Fruit fly (Drosophila melanogaster) whole organism, embryonic: ENCODE results near the gene slmb.

Experiments used
- Antp ChIP-seq: fragments of 200-800 bp; sonication (Bioruptor generic); optimal IDR thresholded peaks from 3 replicates; lab custom pipeline; 2016; ENCODE audit warnings: missing biosample characterization, missing genetic modification characterization
- Awh ChIP-seq: fragments of 200-800 bp; sonication (Bioruptor generic); IDR thresholded peaks from 2 replicates; pipeline ENCODE4, ENCODE4 v1.3.6; 2022; ENCODE audit warnings: missing biosample characterization, missing genetic modification characterization
- C15 ChIP-seq: fragments of 200-800 bp; sonication (Bioruptor generic); IDR thresholded peaks from 3 replicates; pipeline ENCODE4 v1.3.6; 2022; ENCODE audit warnings: missing biosample characterization, missing genetic modification characterization
- CG1024 ChIP-seq: fragments of 200-800 bp; sonication (Bioruptor generic); IDR thresholded peaks from 2 replicates; pipeline ENCODE4 v1.3.6; 2022; ENCODE audit warnings: missing biosample characterization, missing genetic modification characterization
- CG11085 ChIP-seq: fragments of 200-800 bp; sonication (Bioruptor generic); IDR thresholded peaks from 2 replicates; pipeline ENCODE4 v1.3.6; 2022; ENCODE audit warnings: missing biosample characterization, missing genetic modification characterization
- CG11723 ChIP-seq: fragments of 200-800 bp; sonication (Bioruptor generic); optimal IDR thresholded peaks from 2 replicates; lab custom pipeline; 2017; ENCODE audit warnings: missing biosample characterization, mild to moderate bottlenecking, missing genetic modification characterization
- CG12071 ChIP-seq: fragments of 200-800 bp; sonication (Bioruptor generic); optimal IDR thresholded peaks from 3 replicates; lab custom pipeline; 2018; ENCODE audit warnings: missing biosample characterization, mild to moderate bottlenecking, missing genetic modification characterization
- CG13624 ChIP-seq: fragments of 200-800 bp; sonication (Bioruptor generic); optimal IDR thresholded peaks from 2 replicates; lab custom pipeline; 2016; ENCODE audit warnings: missing biosample characterization, missing genetic modification characterization
- CG14014 ChIP-seq: fragments of 200-800 bp; sonication (Bioruptor generic); IDR thresholded peaks from 2 replicates; pipeline ENCODE4 v1.3.6; 2022; ENCODE audit warnings: missing biosample characterization, missing genetic modification characterization
- CG1529 ChIP-seq: fragments of 200-800 bp; sonication (Bioruptor generic); optimal IDR thresholded peaks from 3 replicates; lab custom pipeline; 2018; ENCODE audit warnings: missing biosample characterization, missing genetic modification characterization
- CG15601 ChIP-seq: fragments of 200-800 bp; sonication (Bioruptor generic); optimal IDR thresholded peaks from 3 replicates; lab custom pipeline; 2019; ENCODE audit warnings: missing biosample characterization, mild to moderate bottlenecking, missing genetic modification characterization, moderate library complexity
- CG17912 ChIP-seq: fragments of 200-800 bp; sonication (Bioruptor generic); optimal IDR thresholded peaks from 2 replicates; lab custom pipeline; 2018; ENCODE audit warnings: missing biosample characterization, mild to moderate bottlenecking, missing genetic modification characterization
- CG18011 ChIP-seq: fragments of 200-800 bp; sonication (Bioruptor generic); optimal IDR thresholded peaks from 2 replicates; lab custom pipeline; 2017; ENCODE audit warnings: missing biosample characterization, missing genetic modification characterization, mild to moderate bottlenecking, moderate library complexity, missing genotype
- CG30403 ChIP-seq: fragments of 200-800 bp; sonication (Bioruptor generic); optimal IDR thresholded peaks from 3 replicates; lab custom pipeline; 2016; ENCODE audit warnings: missing biosample characterization, missing genetic modification characterization
- CG32532 ChIP-seq: fragments of 200-800 bp; sonication (Bioruptor generic); IDR thresholded peaks from 2 replicates; pipeline ENCODE4 v1.3.6; 2022; ENCODE audit warnings: missing biosample characterization, missing genetic modification characterization
- CG32767 ChIP-seq: fragments of 200-800 bp; sonication (Bioruptor generic); IDR thresholded peaks from 2 replicates; pipeline ENCODE4 v1.3.6; 2022; ENCODE audit warnings: missing biosample characterization, missing genetic modification characterization
- CG33213 ChIP-seq: fragments of 200-800 bp; sonication (Bioruptor generic); optimal IDR thresholded peaks from 3 replicates; lab custom pipeline; 2016; ENCODE audit warnings: missing biosample characterization, missing genetic modification characterization
- CG5953 ChIP-seq: fragments of 200-800 bp; sonication (Bioruptor generic); IDR thresholded peaks from 2 replicates; pipeline ENCODE4 v1.3.6; 2022; ENCODE audit warnings: missing biosample characterization, missing genetic modification characterization
- CG6765 ChIP-seq: fragments of 200-800 bp; sonication (Bioruptor generic); optimal IDR thresholded peaks from 3 replicates; lab custom pipeline; 2017; ENCODE audit warnings: missing biosample characterization, mild to moderate bottlenecking, missing genetic modification characterization
- CG7745 ChIP-seq: fragments of 200-800 bp; sonication (Bioruptor generic); optimal IDR thresholded peaks from 2 replicates; lab custom pipeline; 2018; ENCODE audit warnings: missing biosample characterization, mild to moderate bottlenecking, missing genetic modification characterization, moderate library complexity
- CG8765 ChIP-seq: fragments of 200-800 bp; sonication (Bioruptor generic); IDR thresholded peaks from 2 replicates; pipeline ENCODE4 v1.3.6; 2022; ENCODE audit warnings: missing biosample characterization, missing genetic modification characterization
- CG9932 ChIP-seq: fragments of 200-800 bp; sonication (Bioruptor generic); IDR thresholded peaks from 2 replicates; pipeline ENCODE4 v1.3.6; 2022; ENCODE audit warnings: missing biosample characterization, missing genetic modification characterization
- Camta ChIP-seq: fragments of 200-800 bp; sonication (Bioruptor generic); optimal IDR thresholded peaks from 2 replicates; lab custom pipeline; 2016; ENCODE audit warnings: missing biosample characterization, missing genetic modification characterization
- Doc3 ChIP-seq: fragments of 200-800 bp; sonication (Bioruptor generic); IDR thresholded peaks from 3 replicates; pipeline ENCODE4 v1.3.6; 2022; ENCODE audit warnings: missing biosample characterization, missing genetic modification characterization; ENCODE audit not compliant: partially characterized antibody
- Eip74EF ChIP-seq, 2 experiments: fragments of 200-800 bp in 1 of 2; fragments of >200 bp in 1 of 2; sonication (Bioruptor generic) in 1 of 2; optimal IDR thresholded peaks; 2 replicates each; lab custom pipeline; 2017 to 2019; ENCODE audit warnings: missing biosample characterization in 2 of 2, missing genetic modification characterization in 2 of 2, mild to moderate bottlenecking in 1 of 2, moderate library complexity in 1 of 2
- Hsf ChIP-seq: fragments of 200-800 bp; sonication (Bioruptor generic); optimal IDR thresholded peaks from 3 replicates; lab custom pipeline; 2016; ENCODE audit warnings: missing biosample characterization, missing genetic modification characterization
- MBD-R2 ChIP-seq: fragments of 200-800 bp; sonication (Bioruptor generic); IDR thresholded peaks from 2 replicates; pipeline ENCODE4 v1.3.6; 2022; ENCODE audit warnings: missing biosample characterization, missing genetic modification characterization
- NK7.1 ChIP-seq: fragments of 200-800 bp; sonication (Bioruptor generic); optimal IDR thresholded peaks from 3 replicates; lab custom pipeline; 2016; ENCODE audit warnings: missing biosample characterization, missing genetic modification characterization
- Oli ChIP-seq: fragments of 200-800 bp; sonication (Bioruptor generic); optimal IDR thresholded peaks from 2 replicates; lab custom pipeline; 2018; ENCODE audit warnings: missing biosample characterization, mild to moderate bottlenecking, missing genetic modification characterization, moderate library complexity
- Scr ChIP-seq: fragments of 200-800 bp; sonication (Bioruptor generic); IDR thresholded peaks from 2 replicates; pipeline ENCODE4 v1.3.6; 2022; ENCODE audit warnings: missing biosample characterization, missing genetic modification characterization; ENCODE audit not compliant: partially characterized antibody
- Trl ChIP-seq, 3 experiments: fragments of >200 bp in 2 of 3; fragments of 200-800 bp in 1 of 3; sonication (Bioruptor generic) in 1 of 3; optimal IDR thresholded peaks; 2 replicates in 1 of 3; 3 replicates in 2 of 3; lab custom pipeline; 2016 to 2017; ENCODE audit warnings: missing biosample characterization in 1 of 3, missing genetic modification characterization in 1 of 3
- ab ChIP-seq: fragments of 200-800 bp; sonication (Bioruptor generic); optimal IDR thresholded peaks from 2 replicates; lab custom pipeline; 2016; ENCODE audit warnings: missing biosample characterization, missing genetic modification characterization
- ara ChIP-seq: fragments of 200-800 bp; sonication (Bioruptor generic); IDR thresholded peaks from 2 replicates; pipeline ENCODE4 v1.3.6; 2022; ENCODE audit warnings: missing biosample characterization, missing genetic modification characterization
- corto ChIP-seq: fragments of 200-800 bp; sonication (Bioruptor generic); optimal IDR thresholded peaks from 2 replicates; lab custom pipeline; 2016; ENCODE audit warnings: missing biosample characterization, mild to moderate bottlenecking, missing genetic modification characterization, moderate library complexity
- dmrt99B ChIP-seq: fragments of 200-800 bp; sonication (Bioruptor generic); optimal IDR thresholded peaks from 2 replicates; lab custom pipeline; 2018; ENCODE audit warnings: missing biosample characterization, mild to moderate bottlenecking, missing genetic modification characterization, moderate library complexity
- exex ChIP-seq: fragments of 200-800 bp; sonication (Bioruptor generic); optimal IDR thresholded peaks from 4 replicates; lab custom pipeline; 2018; ENCODE audit warnings: missing biosample characterization, mild to moderate bottlenecking, missing genetic modification characterization, moderate library complexity
- fd3F ChIP-seq: fragments of 200-800 bp; sonication (Bioruptor generic); optimal IDR thresholded peaks from 2 replicates; lab custom pipeline; 2018; ENCODE audit warnings: missing biosample characterization, mild to moderate bottlenecking, missing genetic modification characterization, moderate library complexity
- hbn ChIP-seq: fragments of 200-800 bp; sonication (Bioruptor generic); IDR thresholded peaks from 2 replicates; pipeline ENCODE4 v1.3.6; 2022; ENCODE audit warnings: missing biosample characterization, missing genetic modification characterization; ENCODE audit not compliant: partially characterized antibody
- jing ChIP-seq: fragments of 200-800 bp; sonication (Bioruptor generic); optimal IDR thresholded peaks from 2 replicates; lab custom pipeline; 2018; ENCODE audit warnings: missing biosample characterization, mild to moderate bottlenecking, missing genetic modification characterization
- jumu ChIP-seq: fragments of 200-800 bp; sonication (Bioruptor generic); optimal IDR thresholded peaks from 3 replicates; lab custom pipeline; 2016; ENCODE audit warnings: missing biosample characterization, missing genetic modification characterization
- klu ChIP-seq: fragments of 200-800 bp; sonication (Bioruptor generic); IDR thresholded peaks from 2 replicates; pipeline ENCODE4 v1.3.6; 2022; ENCODE audit warnings: missing biosample characterization, missing genetic modification characterization
- luna ChIP-seq: fragments of 200-800 bp; sonication (Bioruptor generic); optimal IDR thresholded peaks from 2 replicates; lab custom pipeline; 2016; ENCODE audit warnings: missing biosample characterization, missing genetic modification characterization
- maf-S ChIP-seq: fragments of 200-800 bp; sonication (Bioruptor generic); optimal IDR thresholded peaks from 2 replicates; lab custom pipeline; 2016; ENCODE audit warnings: missing biosample characterization, missing genetic modification characterization
- mirr ChIP-seq: fragments of 200-800 bp; sonication (Bioruptor generic); optimal IDR thresholded peaks from 3 replicates; lab custom pipeline; 2018; ENCODE audit warnings: missing biosample characterization, mild to moderate bottlenecking, missing genetic modification characterization
- nmo ChIP-seq: fragments of 200-800 bp; sonication (Bioruptor generic); optimal IDR thresholded peaks from 2 replicates; lab custom pipeline; 2018; ENCODE audit warnings: missing biosample characterization, mild to moderate bottlenecking, missing genetic modification characterization, moderate library complexity
- pb ChIP-seq: fragments of 200-800 bp; sonication (Bioruptor generic); optimal IDR thresholded peaks from 3 replicates; lab custom pipeline; 2016; ENCODE audit warnings: missing biosample characterization, missing genetic modification characterization
- repo ChIP-seq: fragments of 200-800 bp; sonication (Bioruptor generic); optimal IDR thresholded peaks from 2 replicates; lab custom pipeline; 2016; ENCODE audit warnings: missing biosample characterization, missing genetic modification characterization
- slbo ChIP-seq: fragments of 200-800 bp; sonication (Bioruptor generic); IDR thresholded peaks from 2 replicates; pipeline ENCODE4 v1.3.6; 2022; ENCODE audit warnings: missing biosample characterization, missing genetic modification characterization
- tll ChIP-seq, 2 experiments: fragments of 200-800 bp in 1 of 2; fragments of >200 bp in 1 of 2; sonication (Bioruptor generic) in 1 of 2; optimal IDR thresholded peaks; 2 replicates each; lab custom pipeline; 2017 to 2019; ENCODE audit warnings: missing biosample characterization in 2 of 2, missing genetic modification characterization in 2 of 2, mild to moderate bottlenecking in 1 of 2, moderate library complexity in 1 of 2
- tna ChIP-seq: fragments of 200-800 bp; sonication (Bioruptor generic); IDR thresholded peaks from 2 replicates; pipeline ENCODE4 v1.3.6; 2022; ENCODE audit warnings: missing biosample characterization, missing genetic modification characterization; ENCODE audit not compliant: partially characterized antibody

Gene slmb

DNA sequence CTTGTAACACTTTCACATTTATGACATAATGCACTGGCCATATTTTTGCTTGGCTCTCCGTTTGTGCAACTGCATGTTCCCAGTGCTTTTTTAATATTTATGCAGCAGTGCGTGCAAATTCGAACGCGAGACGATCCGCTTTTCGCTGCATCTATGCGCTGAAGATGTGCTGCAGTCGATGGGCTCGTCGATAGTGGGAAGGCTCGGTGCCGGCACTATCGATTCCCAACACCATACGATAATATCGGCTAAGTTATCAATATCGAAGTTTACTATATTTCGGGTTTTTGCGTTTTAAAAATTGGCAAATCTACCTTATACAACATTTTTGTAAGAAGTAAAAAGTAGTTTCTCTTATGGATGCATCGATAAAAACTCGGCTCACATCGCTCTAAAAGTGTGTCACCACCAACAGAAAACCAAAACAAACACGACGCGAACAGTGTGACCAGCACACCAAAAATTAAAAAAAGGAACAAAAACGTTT, 29.6 kb downstream of the slmb start, which contains the start of gene RhoGAP93B (continued):
- TF ChIP-seq mirr (GFP tag; lab: Kevin White, UChicago) (peak; percentile 62), CG33213 (GFP tag; lab: Kevin White, UChicago) (peak; percentile 81), CG18011 (GFP tag; lab: Kevin White, UChicago) (peak; percentile 78), corto (no peak), jumu (peak; percentile 92), CG6765 (GFP tag; lab: Kevin White, UChicago) (peak; percentile 35), CG15601 (tag; lab: Kevin White, UChicago) (peak; percentile 78), CG9932 (GFP tag; lab: Robert Waterston, UW) (peak; percentile 99), NK7.1 (GFP tag; lab: Kevin White, UChicago) (peak; percentile 63), Oli (peak; percentile 63), Hsf (GFP tag; lab: Kevin White, UChicago) (peak; percentile 76), ab (GFP tag; lab: Kevin White, UChicago) (peak; percentile 7), exex (tag; lab: Kevin White, UChicago) (peak; percentile 53), CG5953 (peak; percentile 84), Trl (optimal IDR thresholded peaks at IDR 0.05; lab: Kevin White, UChicago) (no peak), Trl (GFP tag; optimal IDR thresholded peaks at IDR 0.05; lab: Kevin White, UChicago) (peak; percentile 86), tll (GFP tag; optimal IDR thresholded peaks at IDR 0.05; lab: Kevin White, UChicago) (peak in 1 of 2 experiments; percentile 29), CG1529 (GFP tag; lab: Kevin White, UChicago) (peak; percentile 42), fd3F (GFP tag; lab: Kevin White, UChicago) (peak; percentile 45), CG17912 (GFP tag; lab: Kevin White, UChicago) (peak; percentile 43), Scr (GFP tag; lab: Robert Waterston, UW) (peak; percentile 100), tna (GFP tag; lab: Robert Waterston, UW) (peak; percentile 100), repo (peak; percentile 76), CG13624 (GFP tag; lab: Kevin White, UChicago) (peak; percentile 93), C15 (GFP tag; lab: Robert Waterston, UW) (peak; percentile 85), nmo (GFP tag; lab: Kevin White, UChicago) (peak; percentile 93), ara (GFP tag; lab: Robert Waterston, UW) (peak; percentile 87), luna (GFP tag; lab: Kevin White, UChicago) (peak; percentile 53), CG32767 (GFP tag; lab: Robert Waterston, UW) (peak; percentile 80; the same call in 1 of the 2 replicates), hbn (GFP tag; lab: Robert Waterston, UW) (peak; percentile 100), Camta (GFP tag; lab: Kevin White, UChicago) (peak; percentile 76), CG11085 (GFP tag; lab: Robert Waterston, UW) (peak; percentile 90), maf-S (peak; percentile 60), CG30403 (GFP tag; lab: Kevin White, UChicago) (peak; percentile 81), Awh (GFP tag; lab: Robert Waterston, UW) (peak; percentile 89), CG7745 (no peak), CG32532 (GFP tag; lab: Robert Waterston, UW) (peak; percentile 94), jing (GFP tag; lab: Kevin White, UChicago) (no peak), CG8765 (peak; percentile 94), Eip74EF (GFP tag; optimal IDR thresholded peaks at IDR 0.05; lab: Kevin White, UChicago) (no peak), Doc3 (GFP tag; lab: Robert Waterston, UW) (peak; percentile 100), MBD-R2 (GFP tag; lab: Robert Waterston, UW) (peak; percentile 96), CG14014 (GFP tag; lab: Robert Waterston, UW) (peak; percentile 94), CG11723 (GFP tag; lab: Kevin White, UChicago) (peak; percentile 49), CG12071 (GFP tag; lab: Kevin White, UChicago) (no peak), CG1024 (GFP tag; lab: Robert Waterston, UW) (peak; percentile 84), Antp (GFP tag; lab: Kevin White, UChicago) (peak; percentile 81), dmrt99B (tag; lab: Kevin White, UChicago) (no peak), slbo (GFP tag; lab: Robert Waterston, UW) (peak; percentile 93), pb (GFP tag; lab: Kevin White, UChicago) (peak; percentile 88), klu (GFP tag; lab: Robert Waterston, UW) (peak; percentile 84)
